Worm (Caenorhabditis elegans) whole organism, L1 larva: ENCODE data around the gene ttr-15.

Experiments used
- aly-2 ChIP-seq: fragments of 150-350 bp; optimal IDR thresholded peaks from 2 replicates; lab custom pipeline; 2014; ENCODE audit warnings: missing biosample characterization, missing genetic modification characterization
- ama-1 ChIP-seq: fragments of 150-350 bp; optimal IDR thresholded peaks from 2 replicates; lab custom pipeline; 2014
- efl-1 ChIP-seq, 4 experiments: fragments of 150-350 bp; optimal IDR thresholded peaks in 3 of 4; peaks in 1 of 4; 1 replicate in 1 of 4; 2 replicates in 3 of 4; lab custom pipeline; 2014; ENCODE audit warnings: missing biosample characterization in 2 of 4, missing genetic modification characterization in 2 of 4, missing genetic modification reagents in 2 of 4
- jun-1 ChIP-seq: fragments of 150-350 bp; optimal IDR thresholded peaks from 2 replicates; lab custom pipeline; 2014; ENCODE audit warnings: missing biosample characterization, missing genetic modification reagents, missing genetic modification characterization
- mep-1 ChIP-seq: fragments of 150-350 bp; optimal IDR thresholded peaks from 2 replicates; lab custom pipeline; 2014; ENCODE audit warnings: missing biosample characterization, missing genetic modification characterization
- nhr-11 ChIP-seq: fragments of 150-350 bp; optimal IDR thresholded peaks from 2 replicates; lab custom pipeline; 2014; ENCODE audit warnings: missing biosample characterization, missing genetic modification characterization
- nhr-12 ChIP-seq: sonication (generic microtip); optimal IDR thresholded peaks from 2 replicates; lab custom pipeline; 2017; ENCODE audit warnings: missing biosample characterization, missing genetic modification characterization
- nhr-28 ChIP-seq: fragments of 150-350 bp; optimal IDR thresholded peaks from 2 replicates; lab custom pipeline; 2014; ENCODE audit warnings: missing biosample characterization, missing genetic modification characterization
- nhr-77 ChIP-seq: fragments of 150-350 bp; optimal IDR thresholded peaks from 2 replicates; lab custom pipeline; 2014; ENCODE audit warnings: missing biosample characterization, missing genetic modification characterization
- snpc-4 ChIP-seq: fragments of 150-350 bp; optimal IDR thresholded peaks from 2 replicates; lab custom pipeline; 2014; ENCODE audit warnings: missing biosample characterization, missing genetic modification characterization
- sox-4 ChIP-seq: sonication (generic microtip); optimal IDR thresholded peaks from 2 replicates; lab custom pipeline; 2016; ENCODE audit warnings: missing genetic modification characterization, missing compliant biosample characterization
- unc-62 ChIP-seq: fragments of 150-350 bp; optimal IDR thresholded peaks from 2 replicates; lab custom pipeline; 2014; ENCODE audit warnings: missing biosample characterization, missing genetic modification reagents, missing genetic modification characterization

ce11 chrIII:10306049-10306448, 31.6 kb upstream of the ttr-15 start, which contains the start of gene T07A5.1:
- no peak for TF ChIP-seq nhr-12 (tag; lab: Kevin White, UChicago)
- no peak for TF ChIP-seq aly-2 (tag; lab: Kevin White, UChicago)
- TF ChIP-seq nhr-28 (tag; lab: Kevin White, UChicago), result no peak
- no peak for TF ChIP-seq unc-62 (GFP tag; lab: Kevin White, UChicago)
- TF ChIP-seq snpc-4 (tag; lab: Kevin White, UChicago), result no peak
- no peak for TF ChIP-seq sox-4 (tag; lab: Kevin White, UChicago)
- no peak for TF ChIP-seq efl-1 (optimal IDR thresholded peaks at IDR 0.05; lab: Kevin White, UChicago)
- TF ChIP-seq efl-1 (GFP tag; optimal IDR thresholded peaks at IDR 0.05 in 1 of 2; lab: Kevin White, UChicago), result no peak
- no peak for TF ChIP-seq mep-1 (tag; lab: Kevin White, UChicago)
- no peak for TF ChIP-seq nhr-77 (tag; lab: Kevin White, UChicago)
- no peak for TF ChIP-seq ama-1
- no peak for TF ChIP-seq jun-1 (tag; lab: Kevin White, UChicago)
- no peak for TF ChIP-seq nhr-11 (tag; lab: Kevin White, UChicago)
